Worm (Caenorhabditis elegans) whole organism, mixed stage, embryonic: Measurements from ENCODE around the gene irld-50.

Source experiments
- M03D4.4 ChIP-seq: sonication (generic microtip); optimal IDR thresholded peaks from 2 replicates; lab custom pipeline; 2017; ENCODE audit warnings: mild to moderate bottlenecking, missing genetic modification characterization, missing compliant biosample characterization
- ceh-43 ChIP-seq: fragments of 200-800 bp; sonication (Bioruptor generic); optimal IDR thresholded peaks from 2 replicates; lab custom pipeline; 2018; ENCODE audit warnings: mild to moderate bottlenecking, missing genetic modification characterization, moderate library complexity, missing compliant biosample characterization
- ceh-83 ChIP-seq: fragments of 200-800 bp; sonication (Bioruptor generic); optimal IDR thresholded peaks from 2 replicates; lab custom pipeline; 2018; ENCODE audit warnings: mild to moderate bottlenecking, missing genetic modification characterization, missing compliant biosample characterization
- cnd-1 ChIP-seq: fragments of 200-800 bp; sonication (Bioruptor generic); optimal IDR thresholded peaks from 2 replicates; lab custom pipeline; 2018; ENCODE audit warnings: mild to moderate bottlenecking, missing genetic modification characterization, missing compliant biosample characterization
- drap-1 ChIP-seq: fragments of 200-800 bp; sonication (Bioruptor generic); optimal IDR thresholded peaks from 3 replicates; lab custom pipeline; 2018; ENCODE audit warnings: mild to moderate bottlenecking, missing genetic modification characterization, missing compliant biosample characterization
- elt-1 ChIP-seq: sonication (generic microtip); optimal IDR thresholded peaks from 2 replicates; lab custom pipeline; 2017; ENCODE audit warnings: missing genetic modification characterization, mild to moderate bottlenecking, missing compliant biosample characterization, antibody characterized with exemption, moderate library complexity, borderline replicate concordance; ENCODE audit not compliant: insufficient read depth
- elt-3 ChIP-seq: fragments of 150-350 bp; optimal IDR thresholded peaks from 2 replicates; lab custom pipeline; 2014; ENCODE audit warnings: missing biosample characterization, missing genetic modification characterization
- flh-1 ChIP-seq: fragments of 200-800 bp; sonication (Bioruptor generic); optimal IDR thresholded peaks from 2 replicates; lab custom pipeline; 2018; ENCODE audit warnings: mild to moderate bottlenecking, missing genetic modification characterization, moderate library complexity, missing compliant biosample characterization
- ham-2 ChIP-seq: fragments of 200-800 bp; sonication (Bioruptor generic); optimal IDR thresholded peaks from 2 replicates; lab custom pipeline; 2018; ENCODE audit warnings: mild to moderate bottlenecking, missing genetic modification characterization, missing compliant biosample characterization
- hlh-1 ChIP-seq: fragments of 150-350 bp; optimal IDR thresholded peaks from 2 replicates; lab custom pipeline; 2014; ENCODE audit warnings: missing biosample characterization, missing genetic modification reagents, missing genetic modification characterization
- lsy-2 ChIP-seq: fragments of 150-350 bp; optimal IDR thresholded peaks from 2 replicates; lab custom pipeline; 2014; ENCODE audit warnings: missing biosample characterization, missing genetic modification characterization
- nhr-2 ChIP-seq: fragments of 150-350 bp; optimal IDR thresholded peaks from 2 replicates; lab custom pipeline; 2014; ENCODE audit warnings: missing biosample characterization, missing genetic modification characterization
- snpc-4 ChIP-seq: fragments of 150-350 bp; optimal IDR thresholded peaks from 2 replicates; lab custom pipeline; 2014; ENCODE audit warnings: missing biosample characterization, missing genetic modification characterization
- tbx-8 ChIP-seq: fragments of 200-800 bp; sonication (Bioruptor generic); optimal IDR thresholded peaks from 2 replicates; lab custom pipeline; 2018; ENCODE audit warnings: mild to moderate bottlenecking, missing genetic modification characterization, moderate library complexity, missing compliant biosample characterization
- unc-120 ChIP-seq: sonication (generic microtip); optimal IDR thresholded peaks from 2 replicates; lab custom pipeline; 2017; ENCODE audit warnings: missing genetic modification characterization, missing compliant biosample characterization; ENCODE audit not compliant: poor library complexity, severe bottlenecking
- zip-8 ChIP-seq: fragments of 150-350 bp; optimal IDR thresholded peaks from 2 replicates; lab custom pipeline; 2014; ENCODE audit warnings: missing biosample characterization, missing genetic modification characterization

irld-50 gene

DNA sequence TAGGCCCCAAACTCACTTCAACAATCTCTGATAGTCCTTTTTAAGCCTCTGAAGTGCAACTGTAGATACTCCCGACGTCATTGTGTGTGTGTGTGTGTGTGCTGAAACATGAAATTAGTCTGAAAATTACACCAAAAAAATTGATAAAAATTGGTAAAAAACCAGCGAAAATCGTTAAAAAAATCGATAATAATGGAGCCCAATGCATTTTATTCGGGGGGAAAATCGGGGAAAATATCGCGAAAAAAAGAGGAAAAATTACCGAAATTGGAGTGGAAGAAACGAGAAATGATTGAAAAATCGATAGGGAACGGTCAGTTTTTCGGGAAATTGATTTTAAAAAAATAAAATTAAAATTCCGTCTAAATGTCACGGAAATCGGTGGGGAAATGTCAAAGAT lies 43.6 kb downstream of the irld-50 start, which contains the start of gene ubc-26:
Gene ubc-26 (minus strand): TSS at position 101 of the 400 bp plus-strand sequence.
- TF ChIP-seq ham-2 (GFP tag; lab: Kevin White, UChicago) = no peak
- no peak for TF ChIP-seq cnd-1 (tag; lab: Kevin White, UChicago)
- TF ChIP-seq elt-1 (tag; lab: Kevin White, UChicago) = no peak
- no peak for TF ChIP-seq elt-3 (tag; lab: Kevin White, UChicago)
- no peak for TF ChIP-seq hlh-1 (tag; lab: Kevin White, UChicago)
- TF ChIP-seq M03D4.4 (tag; lab: Kevin White, UChicago) = no peak
- no peak for TF ChIP-seq flh-1 (GFP tag; lab: Kevin White, UChicago)
- no peak for TF ChIP-seq lsy-2 (tag; lab: Kevin White, UChicago)
- no peak for TF ChIP-seq snpc-4 (tag; lab: Kevin White, UChicago)
- TF ChIP-seq ceh-43 (GFP tag; lab: Kevin White, UChicago) = no peak
- no peak for TF ChIP-seq ceh-83

- TF ChIP-seq unc-120 (tag; lab: Kevin White, UChicago) (no peak), tbx-8 (no peak), ceh-43 (GFP tag; lab: Kevin White, UChicago) (no peak), cnd-1 (tag; lab: Kevin White, UChicago) (no peak), zip-8 (tag; lab: Kevin White, UChicago) (no peak), nhr-2 (tag; lab: Kevin White, UChicago) (no peak), drap-1 (GFP tag; lab: Kevin White, UChicago) (no peak)
Measured at ce11 chrII:2894295-2894694, 49.6 kb downstream of the irld-50 start, which contains the start of gene sqv-2. TSS of gene sqv-2 (minus strand) at chrII:2894395.
